Fruit fly (Drosophila melanogaster): ENCODE data around the gene Nep2.

Nep2 gene

DNA sequence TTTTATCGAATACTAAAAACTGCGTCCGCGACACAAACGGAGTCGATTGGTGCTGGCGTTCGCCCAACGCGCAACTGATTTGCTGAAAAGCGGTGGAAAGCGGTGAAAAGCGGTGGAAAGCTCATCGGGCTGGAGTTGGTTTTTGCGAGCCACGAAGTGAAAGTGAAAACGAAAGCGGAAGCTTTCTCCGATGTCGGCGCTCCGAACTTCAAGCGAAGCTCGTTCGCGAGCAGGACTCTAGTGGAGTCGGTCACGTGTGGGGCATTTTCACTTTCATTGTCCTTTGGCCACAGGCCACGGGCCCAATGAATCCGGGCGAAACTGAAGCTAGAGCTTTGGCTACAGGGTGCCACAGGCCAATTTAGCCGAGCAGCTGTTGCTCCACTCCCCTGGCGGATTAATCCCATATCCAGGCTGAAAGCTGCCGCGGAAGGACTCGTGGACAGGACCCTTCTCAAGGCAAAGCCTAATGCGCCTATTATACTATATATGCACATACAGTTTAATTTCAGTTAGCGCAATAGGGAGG lies 37.1 kb upstream of the Nep2 start:
- no peak for TF ChIP-seq CG32264 (GFP tag; optimal IDR thresholded peaks at IDR 0.05)
- no peak for TF ChIP-seq psq (GFP tag; optimal IDR thresholded peaks at IDR 0.05)
- no peak for TF ChIP-seq dl (GFP tag; optimal IDR thresholded peaks at IDR 0.05; ENCODE audit: insufficient read depth in 1 of 2, partially characterized antibody in 2 of 2)
- no peak for TF ChIP-seq Hnf4 (GFP tag; optimal IDR thresholded peaks at IDR 0.05)
- no peak for TF ChIP-seq usp (GFP tag; optimal IDR thresholded peaks at IDR 0.05)
- no peak for TF ChIP-seq lola (GFP tag; optimal IDR thresholded peaks at IDR 0.05)
- TF ChIP-seq jim (GFP tag; optimal IDR thresholded peaks at IDR 0.05), result no peak
- no peak for TF ChIP-seq Dif (GFP tag; optimal IDR thresholded peaks at IDR 0.05; ENCODE audit: partially characterized antibody)
- no peak for TF ChIP-seq h (GFP tag; optimal IDR thresholded peaks at IDR 0.05)
- TF ChIP-seq Rel (GFP tag; optimal IDR thresholded peaks at IDR 0.05), result no peak
- no peak for TF ChIP-seq Rel (tag; optimal IDR thresholded peaks at IDR 0.05)
- TF ChIP-seq sv (GFP tag; optimal IDR thresholded peaks at IDR 0.05), result no peak
- TF ChIP-seq rgr (GFP tag; optimal IDR thresholded peaks at IDR 0.05), result no peak
- no peak for TF ChIP-seq N (GFP tag; optimal IDR thresholded peaks at IDR 0.05)

- TF ChIP-seq Hr83 (GFP tag; optimal IDR thresholded peaks at IDR 0.05; ENCODE audit: poor library complexity, severe bottlenecking) (peak; percentile 37), Hnf4 (GFP tag; optimal IDR thresholded peaks at IDR 0.05) (peak; percentile 28), br (GFP tag; optimal IDR thresholded peaks at IDR 0.05) (peak; percentile 38), sage (GFP tag; optimal IDR thresholded peaks at IDR 0.05) (peak; percentile 12), tai (GFP tag; optimal IDR thresholded peaks at IDR 0.05) (no peak), foxo (GFP tag; optimal IDR thresholded peaks at IDR 0.05) (no peak), Dif (GFP tag; optimal IDR thresholded peaks at IDR 0.05; ENCODE audit: partially characterized antibody) (no peak), CG32264 (GFP tag; optimal IDR thresholded peaks at IDR 0.05) (no peak), GATAd (GFP tag; optimal IDR thresholded peaks at IDR 0.05) (no peak), woc (GFP tag; optimal IDR thresholded peaks at IDR 0.05) (no peak), Myc (optimal IDR thresholded peaks at IDR 0.05) (no peak), Dfd (GFP tag; optimal IDR thresholded peaks at IDR 0.05) (no peak), h (GFP tag; optimal IDR thresholded peaks at IDR 0.05) (peak; percentile 25), pan (optimal IDR thresholded peaks at IDR 0.05) (no peak), N (GFP tag; optimal IDR thresholded peaks at IDR 0.05) (no peak), HLH106 (tag; optimal IDR thresholded peaks at IDR 0.05) (no peak), fru (GFP tag; optimal IDR thresholded peaks at IDR 0.05) (no peak), Abd-B (GFP tag; optimal IDR thresholded peaks at IDR 0.05) (no peak), Sp1 (GFP tag; optimal IDR thresholded peaks at IDR 0.05) (peak; percentile 77), psq (GFP tag; optimal IDR thresholded peaks at IDR 0.05) (no peak), rgr (GFP tag; optimal IDR thresholded peaks at IDR 0.05) (peak; percentile 4), CrebA (GFP tag; optimal IDR thresholded peaks at IDR 0.05; ENCODE audit: borderline replicate concordance) (peak; percentile 52)
Observed at dm6 chr3R:4761372-4761771, 29.7 kb upstream of the Nep2 start.

DNA sequence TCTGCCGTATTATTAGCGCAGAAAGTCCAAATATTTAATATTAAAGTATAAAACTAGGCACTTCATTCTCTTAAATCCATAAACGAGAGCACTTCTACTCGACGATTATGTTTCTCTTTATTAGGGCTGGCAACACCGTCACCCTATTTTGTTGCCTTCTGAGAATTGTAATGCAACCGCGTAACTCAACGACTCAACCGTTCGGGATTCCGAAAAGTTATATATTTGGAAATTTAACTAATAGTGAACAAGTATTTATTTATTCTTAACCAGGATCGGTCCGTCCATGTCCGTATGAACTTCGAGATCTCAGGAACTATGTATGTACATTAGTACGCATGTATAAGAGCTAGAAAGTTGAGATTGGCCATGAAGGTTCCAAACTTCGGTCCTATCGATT lies 18.1 kb upstream of the Nep2 start, which contains the start of gene atms:
TSS of gene atms (plus strand) at position 301 of the 400 bp plus-strand sequence.
- TF ChIP-seq tai (GFP tag; optimal IDR thresholded peaks at IDR 0.05) (no peak), pan (optimal IDR thresholded peaks at IDR 0.05) (no peak), Hnf4 (GFP tag; optimal IDR thresholded peaks at IDR 0.05) (no peak), jim (GFP tag; optimal IDR thresholded peaks at IDR 0.05) (no peak), CG32264 (GFP tag; optimal IDR thresholded peaks at IDR 0.05) (no peak), sage (GFP tag; optimal IDR thresholded peaks at IDR 0.05) (no peak), HLH106 (tag; optimal IDR thresholded peaks at IDR 0.05) (no peak), woc (GFP tag; optimal IDR thresholded peaks at IDR 0.05) (no peak), Dfd (GFP tag; optimal IDR thresholded peaks at IDR 0.05) (no peak), Jra (GFP tag; optimal IDR thresholded peaks at IDR 0.05) (no peak)

dm6 chr3R:4748888-4749717 lies 17.4 kb upstream of the Nep2 start, which contains the start of gene tacc:
tacc (minus strand) TSS chr3R:4749056.
- TF ChIP-seq h (GFP tag; optimal IDR thresholded peaks at IDR 0.05) (no peak), CrebA (GFP tag; optimal IDR thresholded peaks at IDR 0.05; ENCODE audit: borderline replicate concordance) (no peak), sv (GFP tag; optimal IDR thresholded peaks at IDR 0.05) (no peak), Myc (optimal IDR thresholded peaks at IDR 0.05) (no peak), GATAd (GFP tag; optimal IDR thresholded peaks at IDR 0.05) (no peak), Hr78 (GFP tag; optimal IDR thresholded peaks at IDR 0.05) (no peak), Mio (GFP tag; optimal IDR thresholded peaks at IDR 0.05) (no peak), Sp1 (GFP tag; optimal IDR thresholded peaks at IDR 0.05) (no peak), Dfd (GFP tag; optimal IDR thresholded peaks at IDR 0.05) (no peak)
